Worm (Caenorhabditis elegans): ENCODE measurements around the gene ncr-2.

ncr-2 gene

ce11 chrIII:8227511-8227910 is 30.6 kb upstream of the ncr-2 start, which contains the start of gene fbxl-1 (continued):
- TF ChIP-seq R02D3.7 (tag; optimal IDR thresholded peaks at IDR 0.05) (no peak), lin-11 (tag; optimal IDR thresholded peaks at IDR 0.05) (peak; percentile 92), nhr-10 (tag; optimal IDR thresholded peaks at IDR 0.05) (no peak), sma-9 (GFP tag; optimal IDR thresholded peaks at IDR 0.05) (peak; percentile 86), sma-9 (tag; optimal IDR thresholded peaks at IDR 0.05) (no peak), ztf-11 (tag; optimal IDR thresholded peaks at IDR 0.05) (no peak), gmeb-1 (tag; optimal IDR thresholded peaks at IDR 0.05) (peak; percentile 44), aly-2 (tag; optimal IDR thresholded peaks at IDR 0.05) (no peak), zag-1 (tag; optimal IDR thresholded peaks at IDR 0.05) (peak; percentile 66), ceh-82 (tag; optimal IDR thresholded peaks at IDR 0.05) (no peak), ama-1 (optimal IDR thresholded peaks at IDR 0.05) (no peak), lin-39 (tag; optimal IDR thresholded peaks at IDR 0.05) (no peak), nhr-25 (tag; optimal IDR thresholded peaks at IDR 0.05) (peak; percentile 54), snpc-4 (tag; optimal IDR thresholded peaks at IDR 0.05) (peak; percentile 64), nhr-21 (tag; optimal IDR thresholded peaks at IDR 0.05) (peak; percentile 66), elt-1 (tag; optimal IDR thresholded peaks at IDR 0.05) (no peak)

DNA sequence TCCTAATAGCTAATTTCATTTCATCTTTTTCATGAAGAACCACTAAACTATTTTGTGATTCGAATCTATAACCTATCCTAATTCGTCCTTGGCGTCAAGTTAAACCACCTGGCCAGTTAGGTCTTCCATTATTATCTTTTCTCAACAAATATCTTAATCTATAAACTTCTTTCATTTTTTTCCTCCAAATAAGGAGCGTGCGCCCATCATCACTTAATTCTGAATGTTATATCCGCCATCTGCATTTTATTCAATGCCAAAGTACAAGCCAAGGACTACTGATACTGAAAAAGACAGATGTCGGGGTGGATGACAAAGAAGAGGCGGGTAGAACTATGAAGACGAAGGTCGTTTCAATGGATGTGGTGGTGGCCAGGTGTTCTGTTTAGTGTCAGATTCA is 29.2 kb upstream of the ncr-2 start:
- no peak for TF ChIP-seq unc-55 (GFP tag; optimal IDR thresholded peaks at IDR 0.05)
- TF ChIP-seq nhr-6 (tag; optimal IDR thresholded peaks at IDR 0.05) = no peak
- no peak for TF ChIP-seq sma-9 (GFP tag; optimal IDR thresholded peaks at IDR 0.05)
- no peak for TF ChIP-seq sma-9 (tag; optimal IDR thresholded peaks at IDR 0.05)
- peak; percentile 44 for TF ChIP-seq nhr-25 (tag; optimal IDR thresholded peaks at IDR 0.05)

DNA sequence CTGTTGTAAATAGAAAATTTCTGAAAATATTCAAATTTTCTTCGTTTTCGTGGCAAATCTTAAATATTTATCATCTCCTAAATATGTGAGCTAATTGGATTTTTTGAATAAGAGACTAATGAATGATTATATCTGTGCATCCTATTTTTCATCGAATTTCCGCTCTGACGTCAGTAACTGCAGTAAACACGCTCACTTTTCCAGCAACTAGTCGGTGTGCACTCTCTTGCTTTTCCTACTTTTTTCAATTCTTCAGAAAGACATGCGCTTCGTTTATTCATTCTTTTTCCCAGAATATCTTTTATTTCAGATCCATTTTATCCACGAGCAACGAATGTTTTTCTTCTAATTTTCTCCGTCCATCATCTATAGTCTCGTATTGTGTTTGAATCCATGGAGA is 28.7 kb upstream of the ncr-2 start:
- no peak for TF ChIP-seq ZK546.5 (tag; optimal IDR thresholded peaks at IDR 0.05)
- TF ChIP-seq elt-1 (tag; optimal IDR thresholded peaks at IDR 0.05) = no peak
- TF ChIP-seq nhr-25 (tag; optimal IDR thresholded peaks at IDR 0.05) = no peak
- TF ChIP-seq peb-1 (tag; optimal IDR thresholded peaks at IDR 0.05) = no peak
- TF ChIP-seq aly-2 (tag; optimal IDR thresholded peaks at IDR 0.05) = no peak
- TF ChIP-seq zag-1 (tag; optimal IDR thresholded peaks at IDR 0.05) = no peak
- TF ChIP-seq lin-11 (tag; optimal IDR thresholded peaks at IDR 0.05) = no peak
- TF ChIP-seq mdl-1 (tag; optimal IDR thresholded peaks at IDR 0.05) = no peak
- TF ChIP-seq nhr-23 (tag; optimal IDR thresholded peaks at IDR 0.05) = no peak
- TF ChIP-seq sma-9 (GFP tag; optimal IDR thresholded peaks at IDR 0.05) = peak; percentile 8
- no peak for TF ChIP-seq sma-9 (tag; optimal IDR thresholded peaks at IDR 0.05)
- TF ChIP-seq nhr-237 (tag; optimal IDR thresholded peaks at IDR 0.05) = no peak
- TF ChIP-seq nhr-6 (tag; optimal IDR thresholded peaks at IDR 0.05) = peak; percentile 41
- TF ChIP-seq R02D3.7 (tag; optimal IDR thresholded peaks at IDR 0.05) = no peak
- peak; percentile 48 for TF ChIP-seq C34F6.9 (tag; optimal IDR thresholded peaks at IDR 0.05)
- no peak for TF ChIP-seq nhr-11 (tag; optimal IDR thresholded peaks at IDR 0.05)
- no peak for TF ChIP-seq ztf-11 (tag; optimal IDR thresholded peaks at IDR 0.05)
- no peak for TF ChIP-seq nhr-10 (tag; optimal IDR thresholded peaks at IDR 0.05)
- TF ChIP-seq nhr-129 (tag; optimal IDR thresholded peaks at IDR 0.05) = peak; percentile 2
- no peak for TF ChIP-seq unc-39 (tag; optimal IDR thresholded peaks at IDR 0.05)
- TF ChIP-seq F13H6.1 (tag; optimal IDR thresholded peaks at IDR 0.05) = no peak
- no peak for TF ChIP-seq mbf-1 (tag; optimal IDR thresholded peaks at IDR 0.05)
- TF ChIP-seq ztf-4 (tag; optimal IDR thresholded peaks at IDR 0.05) = no peak
- peak in 1 of 2 experiments; percentile 57 for TF ChIP-seq lsy-2 (tag; optimal IDR thresholded peaks at IDR 0.05)
- peak; percentile 42 for TF ChIP-seq crh-2 (tag; optimal IDR thresholded peaks at IDR 0.05)
- no peak for TF ChIP-seq dmd-4 (tag; optimal IDR thresholded peaks at IDR 0.05)
- TF ChIP-seq elt-3 (tag; optimal IDR thresholded peaks at IDR 0.05) = no peak
- no peak for TF ChIP-seq sma-3 (GFP tag; optimal IDR thresholded peaks at IDR 0.05)
- no peak for TF ChIP-seq lin-39 (tag; optimal IDR thresholded peaks at IDR 0.05)

DNA sequence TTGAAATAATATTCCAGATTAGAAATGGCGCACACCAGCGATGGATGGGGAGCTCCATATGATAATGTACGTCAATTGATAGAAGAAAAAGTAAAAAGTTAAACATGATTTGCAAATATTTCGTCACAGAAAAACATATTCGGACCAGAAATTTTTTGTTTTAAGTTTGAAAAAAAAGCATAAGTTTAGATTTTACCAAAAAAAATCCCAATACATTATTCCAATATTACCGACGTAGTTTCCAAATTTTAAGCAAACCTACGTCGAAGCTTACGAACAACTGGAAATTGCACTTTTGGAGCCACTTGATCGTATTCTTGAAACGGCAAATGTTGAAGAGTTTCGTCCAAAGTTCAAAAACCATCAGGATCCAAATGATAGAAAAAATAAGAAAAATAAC is 25.5 kb upstream of the ncr-2 start, which contains the start of gene henn-1:
Gene henn-1, plus strand, starts transcription at position 18 of the 400 bp plus-strand sequence.
- TF ChIP-seq zag-1 (tag; optimal IDR thresholded peaks at IDR 0.05) (no peak), unc-62 (GFP tag; optimal IDR thresholded peaks at IDR 0.05) (no peak), lsy-2 (tag; optimal IDR thresholded peaks at IDR 0.05) (no peak), ama-1 (optimal IDR thresholded peaks at IDR 0.05) (no peak), alr-1 (tag; optimal IDR thresholded peaks at IDR 0.05) (no peak), Y55F3AM.14 (GFP tag; optimal IDR thresholded peaks at IDR 0.05) (no peak), mdl-1 (tag; optimal IDR thresholded peaks at IDR 0.05) (no peak), fos-1 (tag; optimal IDR thresholded peaks at IDR 0.05) (no peak), gmeb-1 (tag; optimal IDR thresholded peaks at IDR 0.05) (no peak), nhr-77 (tag; optimal IDR thresholded peaks at IDR 0.05) (no peak)

Measured in whole organism, L2 larva.